Worm (Caenorhabditis elegans) whole organism, L3 larva: ENCODE data around the gene C05E4.7.

Source experiments
- R02D3.7 ChIP-seq: fragments of 150-350 bp; optimal IDR thresholded peaks from 2 replicates; lab custom pipeline; 2014; ENCODE audit warnings: missing biosample characterization, missing genetic modification characterization
- ZK546.5 ChIP-seq: sonication (generic microtip); optimal IDR thresholded peaks from 2 replicates; lab custom pipeline; 2017; ENCODE audit warnings: missing biosample characterization, missing genetic modification characterization
- aly-2 ChIP-seq: fragments of 150-350 bp; optimal IDR thresholded peaks from 2 replicates; lab custom pipeline; 2014; ENCODE audit warnings: missing biosample characterization, missing genetic modification characterization
- ama-1 ChIP-seq: fragments of 150-350 bp; optimal IDR thresholded peaks from 2 replicates; lab custom pipeline; 2018
- ceh-16 ChIP-seq: sonication (generic microtip); optimal IDR thresholded peaks from 2 replicates; lab custom pipeline; 2017; ENCODE audit warnings: missing biosample characterization, missing genetic modification characterization
- ceh-28 ChIP-seq: fragments of 150-350 bp; optimal IDR thresholded peaks from 2 replicates; lab custom pipeline; 2014; ENCODE audit warnings: missing biosample characterization, missing genetic modification reagents, missing genetic modification characterization
- ceh-82 ChIP-seq: fragments of 150-350 bp; optimal IDR thresholded peaks from 2 replicates; lab custom pipeline; 2014; ENCODE audit warnings: missing biosample characterization, missing genetic modification characterization
- daf-12 ChIP-seq: fragments of 150-350 bp; optimal IDR thresholded peaks from 2 replicates; lab custom pipeline; 2014; ENCODE audit warnings: missing biosample characterization, missing genetic modification reagents, missing genetic modification characterization
- egl-27 ChIP-seq: sonication (generic microtip); optimal IDR thresholded peaks from 4 replicates; lab custom pipeline; 2017; ENCODE audit warnings: missing biosample characterization, missing genetic modification reagents, missing genetic modification characterization
- elt-1 ChIP-seq: fragments of 150-350 bp; optimal IDR thresholded peaks from 2 replicates; lab custom pipeline; 2014; ENCODE audit warnings: missing biosample characterization, missing genetic modification characterization
- elt-2 ChIP-seq: sonication (generic microtip); optimal IDR thresholded peaks from 2 replicates; lab custom pipeline; 2016; ENCODE audit warnings: missing genetic modification reagents, mild to moderate bottlenecking, missing genetic modification characterization, missing compliant biosample characterization
- elt-3 ChIP-seq, 3 experiments: fragments of 150-350 bp in 1 of 3; sonication (generic microtip) in 2 of 3; optimal IDR thresholded peaks; 2 replicates in 2 of 3; 4 replicates in 1 of 3; lab custom pipeline; 2014 to 2017; ENCODE audit warnings: missing biosample characterization in 3 of 3, missing genetic modification characterization in 3 of 3
- eor-1 ChIP-seq, 2 experiments: fragments of 150-350 bp; optimal IDR thresholded peaks; 2 replicates each; lab custom pipeline; 2014 to 2018; ENCODE audit warnings: missing biosample characterization in 2 of 2, missing genetic modification characterization in 2 of 2
- fkh-10 ChIP-seq: sonication (generic microtip); optimal IDR thresholded peaks from 2 replicates; lab custom pipeline; 2017; ENCODE audit warnings: missing biosample characterization, missing genetic modification reagents, missing genetic modification characterization
- fkh-2 ChIP-seq: fragments of 150-350 bp; optimal IDR thresholded peaks from 2 replicates; lab custom pipeline; 2014; ENCODE audit warnings: missing biosample characterization, missing genetic modification reagents, missing genetic modification characterization
- fos-1 ChIP-seq: fragments of 150-350 bp; optimal IDR thresholded peaks from 2 replicates; lab custom pipeline; 2014; ENCODE audit warnings: missing biosample characterization, missing genetic modification characterization
- lin-15B ChIP-seq: fragments of 150-350 bp; optimal IDR thresholded peaks from 2 replicates; lab custom pipeline; 2014; ENCODE audit warnings: missing biosample characterization, missing genetic modification characterization
- lsy-12 ChIP-seq: sonication (generic microtip); optimal IDR thresholded peaks from 2 replicates; lab custom pipeline; 2016; ENCODE audit warnings: mild to moderate bottlenecking, missing genetic modification characterization, missing compliant biosample characterization
- mdl-1 ChIP-seq: fragments of 150-350 bp; optimal IDR thresholded peaks from 2 replicates; lab custom pipeline; 2014; ENCODE audit warnings: missing biosample characterization, missing genetic modification characterization
- mml-1 ChIP-seq: fragments of 150-350 bp; sonication (generic microtip); optimal IDR thresholded peaks from 3 replicates; lab custom pipeline; 2014; ENCODE audit warnings: missing biosample characterization, missing genetic modification characterization
- nfya-1 ChIP-seq: sonication (generic microtip); optimal IDR thresholded peaks from 2 replicates; lab custom pipeline; 2017; ENCODE audit warnings: missing genetic modification characterization, mild to moderate bottlenecking, missing compliant biosample characterization, antibody characterized with exemption, moderate library complexity; ENCODE audit not compliant: insufficient read depth
- nhr-11 ChIP-seq: fragments of 150-350 bp; optimal IDR thresholded peaks from 2 replicates; lab custom pipeline; 2014; ENCODE audit warnings: missing biosample characterization, missing genetic modification characterization
- nhr-12 ChIP-seq: fragments of 150-350 bp; optimal IDR thresholded peaks from 2 replicates; lab custom pipeline; 2014; ENCODE audit warnings: missing biosample characterization, missing genetic modification characterization
- nhr-23 ChIP-seq: fragments of 150-350 bp; optimal IDR thresholded peaks from 2 replicates; lab custom pipeline; 2014; ENCODE audit warnings: missing biosample characterization, missing genetic modification reagents, missing genetic modification characterization
- nhr-237 ChIP-seq: fragments of 150-350 bp; optimal IDR thresholded peaks from 2 replicates; lab custom pipeline; 2014; ENCODE audit warnings: missing biosample characterization, missing genetic modification characterization
- nhr-25 ChIP-seq: sonication (generic microtip); optimal IDR thresholded peaks from 2 replicates; lab custom pipeline; 2017; ENCODE audit warnings: missing biosample characterization, missing genetic modification characterization
- nhr-28 ChIP-seq: fragments of 150-350 bp; optimal IDR thresholded peaks from 2 replicates; lab custom pipeline; 2014; ENCODE audit warnings: missing biosample characterization, missing genetic modification characterization
- nhr-43 ChIP-seq: sonication (generic microtip); optimal IDR thresholded peaks from 2 replicates; lab custom pipeline; 2016; ENCODE audit warnings: mild to moderate bottlenecking, missing genetic modification characterization, missing compliant biosample characterization; ENCODE audit not compliant: poor library complexity, severe bottlenecking
- nhr-76 ChIP-seq: fragments of 150-350 bp; sonication (generic microtip); optimal IDR thresholded peaks from 5 replicates; lab custom pipeline; 2014; ENCODE audit warnings: missing biosample characterization, missing genetic modification characterization
- pha-4 ChIP-seq: fragments of 150-350 bp; optimal IDR thresholded peaks from 2 replicates; lab custom pipeline; 2014; ENCODE audit warnings: missing biosample characterization, missing genetic modification reagents, missing genetic modification characterization
- pqm-1 ChIP-seq: fragments of 150-350 bp; optimal IDR thresholded peaks from 2 replicates; lab custom pipeline; 2017; ENCODE audit warnings: missing biosample characterization, missing genetic modification characterization, inconsistent platforms
- skn-1 ChIP-seq: fragments of 150-350 bp; optimal IDR thresholded peaks from 2 replicates; lab custom pipeline; 2014; ENCODE audit warnings: missing biosample characterization, missing genetic modification characterization
- snpc-4 ChIP-seq: fragments of 150-350 bp; optimal IDR thresholded peaks from 2 replicates; lab custom pipeline; 2014; ENCODE audit warnings: missing biosample characterization, missing genetic modification characterization
- unc-39 ChIP-seq: sonication (generic microtip); optimal IDR thresholded peaks from 4 replicates; lab custom pipeline; 2017; ENCODE audit warnings: missing biosample characterization, missing genetic modification characterization
- unc-62 ChIP-seq: fragments of 150-350 bp; sonication (generic microtip); optimal IDR thresholded peaks from 4 replicates; lab custom pipeline; 2014; ENCODE audit warnings: missing biosample characterization, missing genetic modification reagents, missing genetic modification characterization
- ztf-11 ChIP-seq: fragments of 150-350 bp; optimal IDR thresholded peaks from 2 replicates; lab custom pipeline; 2014; ENCODE audit warnings: missing biosample characterization, missing genetic modification characterization

C05E4.7 gene

ce11 chrV:699489-700129 is 42.3 kb upstream of the C05E4.7 start, which contains the start of the genes ugt-29 and srx-5:
ugt-29 (minus strand) TSS chrV:699589.
srx-5 (plus strand) TSS chrV:700079.
- TF ChIP-seq nhr-237 (no peak), R02D3.7 (tag; lab: Kevin White, UChicago) (no peak), eor-1 (tag; optimal IDR thresholded peaks at IDR 0.05; lab: Kevin White, UChicago) (no peak), pha-4 (no peak), ceh-16 (no peak), fkh-2 (tag; lab: Kevin White, UChicago) (no peak), mdl-1 (tag; lab: Kevin White, UChicago) (no peak), elt-1 (tag; lab: Kevin White, UChicago) (no peak), nhr-23 (no peak), snpc-4 (tag; lab: Kevin White, UChicago) (no peak), nhr-28 (no peak), daf-12 (tag; lab: Kevin White, UChicago) (no peak), aly-2 (tag; lab: Kevin White, UChicago) (no peak), skn-1 (tag; lab: Kevin White, UChicago) (no peak), mml-1 (tag; lab: Kevin White, UChicago) (no peak), lsy-12 (tag; lab: Kevin White, UChicago) (no peak), unc-62 (GFP tag; lab: Kevin White, UChicago) (no peak), elt-2 (tag; lab: Kevin White, UChicago) (no peak)

ce11 chrV:702260-702659 is 39.7 kb upstream of the C05E4.7 start, which contains the start of gene srbc-37:
srbc-37 (plus strand) TSS chrV:702560.
- no peak for TF ChIP-seq mdl-1 (tag; lab: Kevin White, UChicago)
- TF ChIP-seq eor-1 (tag; optimal IDR thresholded peaks at IDR 0.05; lab: Kevin White, UChicago) = no peak
- no peak for TF ChIP-seq elt-1 (tag; lab: Kevin White, UChicago)
- TF ChIP-seq ceh-28 (tag; lab: Kevin White, UChicago) = no peak

- TF ChIP-seq nhr-11 (tag; lab: Kevin White, UChicago) = no peak
- TF ChIP-seq elt-2 (tag; lab: Kevin White, UChicago) = no peak
- TF ChIP-seq lin-15B = no peak
- TF ChIP-seq elt-3 (tag; optimal IDR thresholded peaks at IDR 0.05; lab: Kevin White, UChicago) = no peak
- no peak for TF ChIP-seq pqm-1 (tag; lab: Kevin White, UChicago)
- no peak for TF ChIP-seq ztf-11
- TF ChIP-seq aly-2 (tag; lab: Kevin White, UChicago) = no peak
- no peak for TF ChIP-seq nhr-12
- no peak for TF ChIP-seq mdl-1 (tag; lab: Kevin White, UChicago)
- TF ChIP-seq nhr-76 (tag; lab: Kevin White, UChicago) = no peak
- no peak for TF ChIP-seq snpc-4 (tag; lab: Kevin White, UChicago)
- TF ChIP-seq ceh-82 (tag; lab: Kevin White, UChicago) = no peak
- TF ChIP-seq egl-27 = no peak
- no peak for TF ChIP-seq nhr-43 (tag; lab: Kevin White, UChicago)
- TF ChIP-seq fkh-10 (GFP tag; lab: Kevin White, UChicago) = no peak
- TF ChIP-seq, all 47 proteins: peak for 0
These were observed 35.0 kb upstream of the C05E4.7 start, which contains the start of gene srbc-38 for ce11 chrV:706918-707317. srbc-38 (plus strand) TSS chrV:707218.

ce11 chrV:708808-709207 is 33.1 kb upstream of the C05E4.7 start, which contains the start of gene srbc-39:
srbc-39 (plus strand) TSS chrV:709108.
- TF ChIP-seq pqm-1 (tag; lab: Kevin White, UChicago) (no peak), fkh-2 (tag; lab: Kevin White, UChicago) (no peak), pha-4 (no peak), R02D3.7 (tag; lab: Kevin White, UChicago) (no peak), fos-1 (tag; lab: Kevin White, UChicago) (no peak), ceh-16 (no peak), elt-2 (tag; lab: Kevin White, UChicago) (no peak), nhr-43 (tag; lab: Kevin White, UChicago) (no peak), eor-1 (tag; optimal IDR thresholded peaks at IDR 0.05; lab: Kevin White, UChicago) (no peak), nhr-25 (tag; lab: Kevin White, UChicago) (no peak), mml-1 (tag; lab: Kevin White, UChicago) (no peak), ama-1 (lab: Kevin White, UChicago) (no peak), skn-1 (tag; lab: Kevin White, UChicago) (no peak), nhr-23 (no peak), unc-39 (tag; lab: Kevin White, UChicago) (no peak), nfya-1 (no peak), ZK546.5 (tag; lab: Kevin White, UChicago) (no peak), daf-12 (tag; lab: Kevin White, UChicago) (no peak), nhr-76 (tag; lab: Kevin White, UChicago) (no peak)
